Fruit fly (Drosophila melanogaster) whole organism, wandering third instar larva: Measurements from ENCODE around the gene CG4069.

ENCODE experiments used
- Abd-B ChIP-seq: fragments of >200 bp; optimal IDR thresholded peaks from 2 replicates; lab custom pipeline; 2017; ENCODE audit warnings: missing biosample characterization, missing genetic modification characterization
- CG32264 ChIP-seq: fragments of 200-800 bp; sonication (Bioruptor generic); optimal IDR thresholded peaks from 2 replicates; lab custom pipeline; 2016; ENCODE audit warnings: missing biosample characterization, missing genetic modification characterization
- CG9705 ChIP-seq: fragments of 200-800 bp; sonication (Bioruptor generic); optimal IDR thresholded peaks from 2 replicates; lab custom pipeline; 2018; ENCODE audit warnings: missing biosample characterization, mild to moderate bottlenecking, missing genetic modification characterization
- CrebA ChIP-seq: fragments of 200-800 bp; sonication (Bioruptor generic); optimal IDR thresholded peaks from 2 replicates; lab custom pipeline; 2016; ENCODE audit warnings: missing biosample characterization, mild to moderate bottlenecking, missing genetic modification characterization, borderline replicate concordance
- Dfd ChIP-seq: fragments of >200 bp; optimal IDR thresholded peaks from 2 replicates; lab custom pipeline; 2017; ENCODE audit warnings: missing biosample characterization, missing genetic modification characterization
- Dif ChIP-seq: fragments of 200-275, 200-300 bp; sonication (Bioruptor generic); optimal IDR thresholded peaks from 2 replicates; lab custom pipeline; 2018; ENCODE audit warnings: missing biosample characterization, missing genetic modification characterization; ENCODE audit not compliant: partially characterized antibody
- GATAd ChIP-seq: sonication (Bioruptor generic); optimal IDR thresholded peaks from 2 replicates; lab custom pipeline; 2016; ENCODE audit warnings: missing biosample characterization, missing genetic modification characterization
- HLH106 ChIP-seq: fragments of 200-800 bp; optimal IDR thresholded peaks from 3 replicates; lab custom pipeline; 2019; ENCODE audit warnings: missing biosample characterization, mild to moderate bottlenecking, missing genetic modification characterization, moderate library complexity
- Hnf4 ChIP-seq: fragments of 200-800 bp; sonication (Bioruptor generic); optimal IDR thresholded peaks from 2 replicates; lab custom pipeline; 2016; ENCODE audit warnings: missing biosample characterization, mild to moderate bottlenecking, missing genetic modification characterization
- Hr78 ChIP-seq: fragments of >200 bp; optimal IDR thresholded peaks from 2 replicates; lab custom pipeline; 2017; ENCODE audit warnings: missing biosample characterization, missing genetic modification characterization
- Hr83 ChIP-seq: fragments of 200-300 bp; sonication (Bioruptor generic); optimal IDR thresholded peaks from 2 replicates; lab custom pipeline; 2016; ENCODE audit warnings: missing biosample characterization, mild to moderate bottlenecking, missing genetic modification characterization, moderate library complexity; ENCODE audit not compliant: poor library complexity, severe bottlenecking
- Jra ChIP-seq: sonication (Bioruptor generic); optimal IDR thresholded peaks from 2 replicates; lab custom pipeline; 2016; ENCODE audit warnings: missing biosample characterization, missing genetic modification characterization
- Mio ChIP-seq: sonication (Bioruptor generic); optimal IDR thresholded peaks from 2 replicates; lab custom pipeline; 2016; ENCODE audit warnings: missing biosample characterization, missing genetic modification characterization
- Myc ChIP-seq: fragments of >200 bp; optimal IDR thresholded peaks from 2 replicates; lab custom pipeline; 2017
- N ChIP-seq: fragments of >200 bp; optimal IDR thresholded peaks from 2 replicates; lab custom pipeline; 2018; ENCODE audit warnings: missing biosample characterization, missing external identifiers, missing genetic modification characterization
- OdsH ChIP-seq: fragments of 200-800 bp; sonication (Bioruptor generic); optimal IDR thresholded peaks from 2 replicates; lab custom pipeline; 2016; ENCODE audit warnings: missing biosample characterization, mild to moderate bottlenecking, missing genetic modification characterization
- Rel ChIP-seq, 2 experiments: fragments of 200-800 bp; sonication (Bioruptor generic) in 1 of 2; optimal IDR thresholded peaks; 2 replicates in 1 of 2; 3 replicates in 1 of 2; lab custom pipeline; 2016 to 2019; ENCODE audit warnings: mild to moderate bottlenecking in 2 of 2, missing biosample characterization in 2 of 2, missing genetic modification characterization in 2 of 2, moderate library complexity in 1 of 2
- Sp1 ChIP-seq: fragments of 200-800 bp; sonication (Bioruptor generic); optimal IDR thresholded peaks from 3 replicates; lab custom pipeline; 2019; ENCODE audit warnings: missing biosample characterization, mild to moderate bottlenecking, missing genetic modification characterization, moderate library complexity
- Vsx2 ChIP-seq: fragments of 200-300, 225-300 bp; sonication (Bioruptor generic); optimal IDR thresholded peaks from 2 replicates; lab custom pipeline; 2018; ENCODE audit warnings: missing biosample characterization, missing genetic modification characterization; ENCODE audit not compliant: partially characterized antibody
- br ChIP-seq: fragments of 200-800 bp; sonication (Bioruptor generic); optimal IDR thresholded peaks from 2 replicates; lab custom pipeline; 2016; ENCODE audit warnings: missing biosample characterization, missing genetic modification characterization
- brk ChIP-seq: fragments of 200-800 bp; sonication (Bioruptor generic); optimal IDR thresholded peaks from 2 replicates; lab custom pipeline; 2016; ENCODE audit warnings: missing biosample characterization, mild to moderate bottlenecking, missing genetic modification characterization
- dl ChIP-seq, 2 experiments: fragments of 175-275, 200-275 bp in 1 of 2; fragments of 200-275 bp in 1 of 2; sonication (Bioruptor generic); optimal IDR thresholded peaks; lab custom pipeline; 2018; ENCODE audit warnings: mild to moderate bottlenecking in 2 of 2, missing biosample characterization in 2 of 2, missing genetic modification characterization in 2 of 2, moderate library complexity in 2 of 2; ENCODE audit not compliant: partially characterized antibody in 2 of 2, insufficient read depth in 1 of 2
- dmrt93B ChIP-seq: fragments of 200-800 bp; sonication (Bioruptor generic); optimal IDR thresholded peaks from 2 replicates; lab custom pipeline; 2018; ENCODE audit warnings: missing biosample characterization, mild to moderate bottlenecking, missing genetic modification characterization
- dsf ChIP-seq: sonication (Bioruptor generic); optimal IDR thresholded peaks from 2 replicates; lab custom pipeline; 2016; ENCODE audit warnings: missing biosample characterization, missing genetic modification characterization, borderline replicate concordance
- ey ChIP-seq: fragments of 200-800 bp; sonication (Bioruptor generic); optimal IDR thresholded peaks from 2 replicates; lab custom pipeline; 2016; ENCODE audit warnings: missing biosample characterization, missing genetic modification characterization
- foxo ChIP-seq, 2 experiments: fragments of 200-800 bp; sonication (Bioruptor generic); optimal IDR thresholded peaks; 2 replicates in 1 of 2; 3 replicates in 1 of 2; lab custom pipeline; 2016 to 2017; ENCODE audit warnings: missing biosample characterization in 2 of 2, missing genetic modification characterization in 2 of 2
- fru ChIP-seq: fragments of 200-800 bp; sonication (Bioruptor generic); optimal IDR thresholded peaks from 3 replicates; lab custom pipeline; 2016; ENCODE audit warnings: missing biosample characterization, mild to moderate bottlenecking, missing genetic modification characterization
- h ChIP-seq: fragments of 200-800 bp; sonication (Bioruptor generic); optimal IDR thresholded peaks from 3 replicates; lab custom pipeline; 2016; ENCODE audit warnings: missing biosample characterization, mild to moderate bottlenecking, missing genetic modification characterization
- jim ChIP-seq: fragments of 175-275, 200-325 bp; sonication (Bioruptor generic); optimal IDR thresholded peaks from 2 replicates; lab custom pipeline; 2016; ENCODE audit warnings: missing biosample characterization, mild to moderate bottlenecking, missing genetic modification characterization
- lola ChIP-seq: fragments of >200 bp; optimal IDR thresholded peaks from 2 replicates; lab custom pipeline; 2017; ENCODE audit warnings: missing biosample characterization, missing genetic modification characterization
- pan ChIP-seq: fragments of >200 bp; optimal IDR thresholded peaks from 2 replicates; lab custom pipeline; 2017
- psq ChIP-seq: fragments of 200-800 bp; sonication (Bioruptor generic); optimal IDR thresholded peaks from 3 replicates; lab custom pipeline; 2017; ENCODE audit warnings: missing biosample characterization, mild to moderate bottlenecking, missing genetic modification characterization, moderate library complexity
- rgr ChIP-seq: fragments of 200-800 bp; sonication (Bioruptor generic); optimal IDR thresholded peaks from 3 replicates; lab custom pipeline; 2016; ENCODE audit warnings: missing biosample characterization, mild to moderate bottlenecking, missing genetic modification characterization
- sage ChIP-seq: fragments of 200-800 bp; sonication (Bioruptor generic); optimal IDR thresholded peaks from 2 replicates; lab custom pipeline; 2016; ENCODE audit warnings: missing biosample characterization, mild to moderate bottlenecking, missing genetic modification characterization
- sv ChIP-seq: fragments of 200-800 bp; sonication (Bioruptor generic); optimal IDR thresholded peaks from 3 replicates; lab custom pipeline; 2016; ENCODE audit warnings: missing biosample characterization, missing genetic modification characterization
- tai ChIP-seq: sonication (Bioruptor generic); optimal IDR thresholded peaks from 2 replicates; lab custom pipeline; 2016; ENCODE audit warnings: missing biosample characterization, missing genetic modification characterization
- usp ChIP-seq: fragments of >200 bp; optimal IDR thresholded peaks from 2 replicates; lab custom pipeline; 2017; ENCODE audit warnings: missing biosample characterization, missing genetic modification characterization
- woc ChIP-seq: sonication (Bioruptor generic); optimal IDR thresholded peaks from 2 replicates; lab custom pipeline; 2016; ENCODE audit warnings: missing biosample characterization, mild to moderate bottlenecking, missing genetic modification characterization

The CG4069 gene

DNA sequence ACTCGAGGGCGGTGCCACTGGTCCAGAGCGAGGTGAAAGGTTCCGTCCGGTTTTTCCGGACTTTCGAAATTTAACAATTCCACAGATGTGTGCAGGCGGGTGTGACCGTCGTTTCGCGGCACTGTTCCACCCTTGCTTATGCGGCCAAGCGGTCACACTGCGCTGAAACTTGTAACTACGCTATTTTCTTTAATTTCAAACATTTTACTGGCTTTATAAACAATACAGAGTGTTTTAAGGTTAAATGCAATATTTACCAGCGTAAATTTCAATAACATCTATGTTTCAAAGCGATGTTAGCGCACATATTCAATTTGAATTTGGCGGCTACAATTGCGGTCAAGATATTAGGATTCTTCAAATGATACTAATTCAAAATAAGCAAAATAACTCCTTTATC is 7.1 kb downstream of the CG4069 start, which contains the start of gene nst:
Gene nst, minus strand, starts transcription at position 128 of the 400 bp plus-strand sequence.
- no peak for TF ChIP-seq dl (GFP tag; optimal IDR thresholded peaks at IDR 0.05; lab: Kevin White, UChicago; ENCODE audit: insufficient read depth in 1 of 2, partially characterized antibody in 2 of 2)
- TF ChIP-seq jim: no peak
- no peak for TF ChIP-seq Hnf4
- TF ChIP-seq tai (GFP tag; lab: Kevin White, UChicago): no peak
- peak; percentile 11 for TF ChIP-seq h
- no peak for TF ChIP-seq Myc (lab: Kevin White, UChicago)
- TF ChIP-seq psq (GFP tag; lab: Kevin White, UChicago): no peak
- no peak for TF ChIP-seq sv
- no peak for TF ChIP-seq sage (GFP tag; lab: Kevin White, UChicago)
- TF ChIP-seq br: no peak
- no peak for TF ChIP-seq brk (GFP tag; lab: Kevin White, UChicago)
- no peak for TF ChIP-seq Hr83
- TF ChIP-seq Rel (GFP tag; optimal IDR thresholded peaks at IDR 0.05; lab: Kevin White, UChicago): no peak
- peak; percentile 63 for TF ChIP-seq Rel (tag; optimal IDR thresholded peaks at IDR 0.05; lab: Kevin White, UChicago)
- TF ChIP-seq Sp1: peak; percentile 21

DNA sequence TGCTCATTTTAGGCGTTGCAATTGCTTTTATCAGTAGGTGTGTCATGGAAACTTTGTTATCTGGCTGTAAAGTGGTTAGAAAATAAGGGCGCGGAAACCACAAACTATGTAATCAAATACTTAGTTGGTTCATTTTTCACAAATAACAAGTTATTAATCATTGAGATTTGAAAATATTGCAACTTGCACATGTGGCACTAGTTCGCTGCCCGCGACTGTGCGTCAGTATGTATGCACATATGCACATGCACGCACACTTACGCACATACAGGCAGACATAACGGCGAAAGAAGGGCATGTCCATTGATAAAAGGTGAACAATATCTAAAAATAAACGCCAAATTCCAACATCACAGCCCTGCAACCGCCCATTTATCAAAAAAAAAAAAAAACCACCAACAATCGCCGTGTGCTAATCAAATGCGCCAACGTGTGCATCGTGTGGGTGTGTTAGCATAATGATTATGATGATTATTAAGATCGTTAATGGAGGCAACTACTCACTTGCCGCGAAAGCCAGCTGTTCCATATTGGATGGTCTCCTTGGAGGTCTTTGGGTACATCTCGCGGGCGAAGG is 7.6 kb downstream of the CG4069 start:
- TF ChIP-seq lola (GFP tag; lab: Kevin White, UChicago) (no peak), Myc (lab: Kevin White, UChicago) (no peak), CrebA (no peak), pan (lab: Kevin White, UChicago) (no peak), usp (GFP tag; lab: Kevin White, UChicago) (no peak), dmrt93B (GFP tag; lab: Kevin White, UChicago) (no peak), Dfd (GFP tag; lab: Kevin White, UChicago) (no peak), dsf (GFP tag; lab: Kevin White, UChicago) (no peak), foxo (GFP tag; optimal IDR thresholded peaks at IDR 0.05; lab: Kevin White, UChicago) (peak in 1 of 2 experiments; percentile 77), CG9705 (GFP tag; lab: Kevin White, UChicago) (no peak), sage (GFP tag; lab: Kevin White, UChicago) (no peak), brk (GFP tag; lab: Kevin White, UChicago) (no peak), fru (GFP tag; lab: Kevin White, UChicago) (peak; percentile 61), HLH106 (peak; percentile 41), GATAd (GFP tag; lab: Kevin White, UChicago) (no peak), Dif (GFP tag; lab: Kevin White, UChicago) (no peak), h (peak; percentile 44), Hnf4 (peak; percentile 64), CG32264 (GFP tag; lab: Kevin White, UChicago) (peak; percentile 27), Vsx2 (no peak), Jra (GFP tag; lab: Kevin White, UChicago) (peak; percentile 68), Hr78 (GFP tag; lab: Kevin White, UChicago) (no peak), Abd-B (GFP tag; lab: Kevin White, UChicago) (no peak), psq (GFP tag; lab: Kevin White, UChicago) (peak; percentile 22), N (GFP tag; lab: Kevin White, UChicago) (no peak), br (peak; percentile 61), sv (no peak), Rel (GFP tag; optimal IDR thresholded peaks at IDR 0.05; lab: Kevin White, UChicago) (no peak), Rel (tag; optimal IDR thresholded peaks at IDR 0.05; lab: Kevin White, UChicago) (no peak), woc (GFP tag; lab: Kevin White, UChicago) (peak; percentile 39), rgr (GFP tag; lab: Kevin White, UChicago) (peak; percentile 63), Mio (no peak), dl (GFP tag; optimal IDR thresholded peaks at IDR 0.05; lab: Kevin White, UChicago; ENCODE audit: insufficient read depth in 1 of 2, partially characterized antibody in 2 of 2) (no peak), ey (peak; percentile 54), tai (GFP tag; lab: Kevin White, UChicago) (no peak), Hr83 (peak; percentile 9), Sp1 (peak; percentile 47), OdsH (GFP tag; lab: Kevin White, UChicago) (peak; percentile 55)
- TF ChIP-seq, all 38 proteins: peak for 15
